Worm (Caenorhabditis elegans) whole organism, L4/young adult: ENCODE data around the gene bus-8B.

Experiments used
- W03F9.2 ChIP-seq: fragments of 150-350 bp; optimal IDR thresholded peaks from 2 replicates; lab custom pipeline; 2014; ENCODE audit warnings: missing biosample characterization, missing genetic modification characterization
- dao-5 ChIP-seq: sonication (generic microtip); optimal IDR thresholded peaks from 2 replicates; lab custom pipeline; 2016; ENCODE audit warnings: missing genotype, missing genetic modification characterization, moderate library complexity, missing compliant biosample characterization
- him-1 ChIP-seq: sonication (generic microtip); optimal IDR thresholded peaks from 2 replicates; lab custom pipeline; 2016; ENCODE audit warnings: missing genotype, missing genetic modification reagents, missing genetic modification characterization, missing compliant biosample characterization

ce11 chrX:5458043-5458442, 35.1 kb upstream of the bus-8B start:
- TF ChIP-seq dao-5 (tag; lab: Kevin White, UChicago) (no peak), W03F9.2 (tag; lab: Kevin White, UChicago) (no peak), him-1 (tag; lab: Kevin White, UChicago) (no peak)
